Fruit fly (Drosophila melanogaster) whole organism, embryonic: Measurements from ENCODE around the gene Rbp1-like.

Source experiments
- Awh ChIP-seq: fragments of 200-800 bp; sonication (Bioruptor generic); IDR thresholded peaks from 2 replicates; pipeline ENCODE4, ENCODE4 v1.3.6; 2022; ENCODE audit warnings: missing biosample characterization, missing genetic modification characterization
- CG10209 ChIP-seq: fragments of 200-800 bp; sonication (Bioruptor generic); optimal IDR thresholded peaks from 3 replicates; lab custom pipeline; 2017; ENCODE audit warnings: missing biosample characterization, mild to moderate bottlenecking, missing genetic modification characterization, missing genetic modification reagents
- CG10462 ChIP-seq: fragments of 200-800 bp; sonication (Bioruptor generic); optimal IDR thresholded peaks from 2 replicates; lab custom pipeline; 2016; ENCODE audit warnings: missing biosample characterization, missing genetic modification characterization
- CG11085 ChIP-seq: fragments of 200-800 bp; sonication (Bioruptor generic); IDR thresholded peaks from 2 replicates; pipeline ENCODE4 v1.3.6; 2022; ENCODE audit warnings: missing biosample characterization, missing genetic modification characterization
- CG11247 ChIP-seq: fragments of 200-800 bp; sonication (Bioruptor generic); IDR thresholded peaks from 2 replicates; pipeline ENCODE4 v1.3.6; 2022; ENCODE audit warnings: missing biosample characterization, missing genetic modification characterization
- CG11456 ChIP-seq: fragments of 200-800 bp; sonication (Bioruptor generic); IDR thresholded peaks from 3 replicates; pipeline ENCODE4 v1.3.6; 2022; ENCODE audit warnings: missing biosample characterization, missing genetic modification characterization
- CG12236 ChIP-seq: fragments of 200-800 bp; sonication (Bioruptor generic); optimal IDR thresholded peaks from 2 replicates; lab custom pipeline; 2016; ENCODE audit warnings: missing biosample characterization, missing genetic modification characterization
- CG15073 ChIP-seq: fragments of 200-800 bp; sonication (Bioruptor generic); optimal IDR thresholded peaks from 2 replicates; lab custom pipeline; 2016; ENCODE audit warnings: missing biosample characterization, missing genetic modification characterization
- CG15601 ChIP-seq: fragments of 200-800 bp; sonication (Bioruptor generic); optimal IDR thresholded peaks from 3 replicates; lab custom pipeline; 2019; ENCODE audit warnings: missing biosample characterization, mild to moderate bottlenecking, missing genetic modification characterization, moderate library complexity
- CG16779 ChIP-seq: fragments of 200-800 bp; sonication (Bioruptor generic); IDR thresholded peaks from 2 replicates; pipeline ENCODE4 v1.3.6; 2022; ENCODE audit warnings: missing biosample characterization, missing genetic modification characterization
- CG16815 ChIP-seq: fragments of 200-800 bp; sonication (Bioruptor generic); optimal IDR thresholded peaks from 3 replicates; lab custom pipeline; 2017; ENCODE audit warnings: missing biosample characterization, mild to moderate bottlenecking, missing genetic modification characterization
- CG17361 ChIP-seq: fragments of 200-800 bp; sonication (Bioruptor generic); IDR thresholded peaks from 3 replicates; pipeline ENCODE4 v1.3.6; 2022; ENCODE audit warnings: missing biosample characterization, missing genetic modification characterization
- CG18011 ChIP-seq: fragments of 200-800 bp; sonication (Bioruptor generic); optimal IDR thresholded peaks from 2 replicates; lab custom pipeline; 2017; ENCODE audit warnings: missing biosample characterization, missing genetic modification characterization, mild to moderate bottlenecking, moderate library complexity, missing genotype
- CG3726 ChIP-seq: fragments of 200-800 bp; sonication (Bioruptor generic); IDR thresholded peaks from 3 replicates; pipeline ENCODE4, ENCODE4 v1.3.6; 2022; ENCODE audit warnings: missing biosample characterization, missing genetic modification characterization
- CG3838 ChIP-seq: fragments of 200-800 bp; sonication (Bioruptor generic); optimal IDR thresholded peaks from 3 replicates; lab custom pipeline; 2016; ENCODE audit warnings: missing biosample characterization, missing genetic modification characterization
- CG4730 ChIP-seq: fragments of 200-800 bp; sonication (Bioruptor generic); IDR thresholded peaks from 2 replicates; pipeline ENCODE4 v1.3.6; 2022; ENCODE audit warnings: missing biosample characterization, missing genetic modification characterization
- CG6272 ChIP-seq: fragments of 200-800 bp; sonication (Bioruptor generic); IDR thresholded peaks from 2 replicates; pipeline ENCODE4 v1.3.6; 2022; ENCODE audit warnings: missing biosample characterization, missing genetic modification characterization
- CG7556 ChIP-seq: fragments of 200-800 bp; sonication (Bioruptor generic); optimal IDR thresholded peaks from 2 replicates; lab custom pipeline; 2017; ENCODE audit warnings: missing biosample characterization, mild to moderate bottlenecking, missing genetic modification characterization
- CG7987 ChIP-seq: fragments of 200-800 bp; sonication (Bioruptor generic); optimal IDR thresholded peaks from 2 replicates; lab custom pipeline; 2018; ENCODE audit warnings: missing biosample characterization, mild to moderate bottlenecking, missing genetic modification characterization, moderate library complexity
- CG9727 ChIP-seq: fragments of 200-800 bp; sonication (Bioruptor generic); optimal IDR thresholded peaks from 3 replicates; lab custom pipeline; 2017; ENCODE audit warnings: missing biosample characterization, mild to moderate bottlenecking, missing genetic modification characterization
- CG9817 ChIP-seq: fragments of 200-800 bp; sonication (Bioruptor generic); optimal IDR thresholded peaks from 2 replicates; lab custom pipeline; 2018; ENCODE audit warnings: missing biosample characterization, mild to moderate bottlenecking, missing genetic modification characterization, moderate library complexity
- Ets97D ChIP-seq: fragments of 200-800 bp; sonication (Bioruptor generic); optimal IDR thresholded peaks from 3 replicates; lab custom pipeline; 2016; ENCODE audit warnings: missing biosample characterization, missing genetic modification characterization
- H15 ChIP-seq: fragments of 200-800 bp; sonication (Bioruptor generic); IDR thresholded peaks from 3 replicates; pipeline ENCODE4 v1.3.6; 2022; ENCODE audit warnings: missing biosample characterization, missing genetic modification characterization
- HLH54F ChIP-seq: fragments of 200-800 bp; sonication (Bioruptor generic); optimal IDR thresholded peaks from 3 replicates; lab custom pipeline; 2016; ENCODE audit warnings: missing biosample characterization, missing genetic modification characterization
- HmgD ChIP-seq: fragments of 200-800 bp; sonication (Bioruptor generic); optimal IDR thresholded peaks from 3 replicates; lab custom pipeline; 2016; ENCODE audit warnings: missing biosample characterization, missing genetic modification characterization
- Kr ChIP-seq: fragments of 200-800 bp; sonication (Bioruptor generic); optimal IDR thresholded peaks from 2 replicates; lab custom pipeline; 2017; ENCODE audit warnings: missing biosample characterization, mild to moderate bottlenecking, missing genetic modification characterization
- Lpt ChIP-seq: fragments of >200 bp; optimal IDR thresholded peaks from 2 replicates; lab custom pipeline; 2018; ENCODE audit warnings: missing biosample characterization, missing genetic modification characterization
- Myb ChIP-seq: fragments of 200-800 bp; sonication (Bioruptor generic); optimal IDR thresholded peaks from 2 replicates; lab custom pipeline; 2016; ENCODE audit warnings: missing biosample characterization, missing genetic modification characterization
- NFAT ChIP-seq: fragments of 200-800 bp; sonication (Bioruptor generic); IDR thresholded peaks from 2 replicates; pipeline ENCODE4 v1.3.6; 2022; ENCODE audit warnings: missing biosample characterization, missing genetic modification characterization
- Nf-YA ChIP-seq: fragments of 200-800 bp; sonication (Bioruptor generic); IDR thresholded peaks from 2 replicates; pipeline ENCODE4 v1.3.6; 2022; ENCODE audit warnings: missing biosample characterization, missing genetic modification characterization
- NfI ChIP-seq: fragments of 200-800 bp; sonication (Bioruptor generic); optimal IDR thresholded peaks from 3 replicates; lab custom pipeline; 2018; ENCODE audit warnings: missing biosample characterization, mild to moderate bottlenecking, missing genetic modification characterization, moderate library complexity
- Optix ChIP-seq: fragments of 200-800 bp; sonication (Bioruptor generic); IDR thresholded peaks from 3 replicates; pipeline ENCODE4 v1.3.6; 2022; ENCODE audit warnings: missing biosample characterization, missing genetic modification characterization
- Rx ChIP-seq: fragments of 200-800 bp; sonication (Bioruptor generic); IDR thresholded peaks from 2 replicates; pipeline ENCODE4 v1.3.6; 2022; ENCODE audit warnings: missing biosample characterization, missing genetic modification characterization
- Scr ChIP-seq: fragments of 200-800 bp; sonication (Bioruptor generic); IDR thresholded peaks from 2 replicates; pipeline ENCODE4 v1.3.6; 2022; ENCODE audit warnings: missing biosample characterization, missing genetic modification characterization; ENCODE audit not compliant: partially characterized antibody
- Sry-δ ChIP-seq: fragments of 200-800 bp; sonication (Bioruptor generic); optimal IDR thresholded peaks from 2 replicates; lab custom pipeline; 2016; ENCODE audit warnings: missing biosample characterization, missing genetic modification characterization
- aop ChIP-seq: fragments of 200-800 bp; sonication (Bioruptor generic); IDR thresholded peaks from 2 replicates; pipeline ENCODE4 v1.3.6; 2022; ENCODE audit warnings: missing biosample characterization, missing genetic modification characterization
- ash1 ChIP-seq: fragments of 200-800 bp; sonication (Bioruptor generic); optimal IDR thresholded peaks from 2 replicates; lab custom pipeline; 2018; ENCODE audit warnings: missing biosample characterization, mild to moderate bottlenecking, missing genetic modification characterization
- bcd ChIP-seq: fragments of 200-800 bp; sonication (Bioruptor generic); optimal IDR thresholded peaks from 2 replicates; lab custom pipeline; 2017; ENCODE audit warnings: missing biosample characterization, mild to moderate bottlenecking, missing genetic modification characterization
- bigmax ChIP-seq: fragments of 200-800 bp; sonication (Bioruptor generic); optimal IDR thresholded peaks from 2 replicates; lab custom pipeline; 2018; ENCODE audit warnings: missing biosample characterization, mild to moderate bottlenecking, missing genetic modification characterization
- corto ChIP-seq: fragments of 200-800 bp; sonication (Bioruptor generic); optimal IDR thresholded peaks from 2 replicates; lab custom pipeline; 2016; ENCODE audit warnings: missing biosample characterization, mild to moderate bottlenecking, missing genetic modification characterization, moderate library complexity
- fu2 ChIP-seq: fragments of 200-800 bp; sonication (Bioruptor generic); optimal IDR thresholded peaks from 2 replicates; lab custom pipeline; 2016; ENCODE audit warnings: missing biosample characterization, missing genetic modification characterization
- gsb-n ChIP-seq: fragments of 200-800 bp; sonication (Bioruptor generic); optimal IDR thresholded peaks from 3 replicates; lab custom pipeline; 2018; ENCODE audit warnings: missing biosample characterization, mild to moderate bottlenecking, missing genetic modification characterization
- hbn ChIP-seq: fragments of 200-800 bp; sonication (Bioruptor generic); IDR thresholded peaks from 2 replicates; pipeline ENCODE4 v1.3.6; 2022; ENCODE audit warnings: missing biosample characterization, missing genetic modification characterization; ENCODE audit not compliant: partially characterized antibody
- lbe ChIP-seq: fragments of 200-800 bp; sonication (Bioruptor generic); optimal IDR thresholded peaks from 2 replicates; lab custom pipeline; 2016; ENCODE audit warnings: missing biosample characterization, mild to moderate bottlenecking, missing genetic modification characterization
- lilli ChIP-seq: fragments of 200-800 bp; sonication (Bioruptor generic); optimal IDR thresholded peaks from 3 replicates; lab custom pipeline; 2016; ENCODE audit warnings: missing biosample characterization, missing genetic modification characterization
- ssp ChIP-seq: fragments of 200-800 bp; sonication (Bioruptor generic); IDR thresholded peaks from 2 replicates; pipeline ENCODE4 v1.3.6; 2022; ENCODE audit warnings: missing biosample characterization, missing genetic modification characterization
- tll ChIP-seq, 2 experiments: fragments of 200-800 bp in 1 of 2; fragments of >200 bp in 1 of 2; sonication (Bioruptor generic) in 1 of 2; optimal IDR thresholded peaks; 2 replicates each; lab custom pipeline; 2017 to 2019; ENCODE audit warnings: missing biosample characterization in 2 of 2, missing genetic modification characterization in 2 of 2, mild to moderate bottlenecking in 1 of 2, moderate library complexity in 1 of 2
- tna ChIP-seq: fragments of 200-800 bp; sonication (Bioruptor generic); IDR thresholded peaks from 2 replicates; pipeline ENCODE4 v1.3.6; 2022; ENCODE audit warnings: missing biosample characterization, missing genetic modification characterization; ENCODE audit not compliant: partially characterized antibody
- trem ChIP-seq: fragments of 200-800 bp; optimal IDR thresholded peaks from 3 replicates; lab custom pipeline; 2019; ENCODE audit warnings: missing biosample characterization, mild to moderate bottlenecking, missing genetic modification characterization, moderate library complexity
- vfl ChIP-seq: fragments of 200-800 bp; sonication (Bioruptor generic); optimal IDR thresholded peaks from 2 replicates; lab custom pipeline; 2016; ENCODE audit warnings: missing biosample characterization, missing genetic modification characterization
- vnd ChIP-seq: fragments of 200-800 bp; sonication (Bioruptor generic); IDR thresholded peaks from 3 replicates; pipeline ENCODE4 v1.3.6; 2022; ENCODE audit warnings: missing biosample characterization, missing genetic modification characterization; ENCODE audit not compliant: partially characterized antibody

The Rbp1-like gene

DNA sequence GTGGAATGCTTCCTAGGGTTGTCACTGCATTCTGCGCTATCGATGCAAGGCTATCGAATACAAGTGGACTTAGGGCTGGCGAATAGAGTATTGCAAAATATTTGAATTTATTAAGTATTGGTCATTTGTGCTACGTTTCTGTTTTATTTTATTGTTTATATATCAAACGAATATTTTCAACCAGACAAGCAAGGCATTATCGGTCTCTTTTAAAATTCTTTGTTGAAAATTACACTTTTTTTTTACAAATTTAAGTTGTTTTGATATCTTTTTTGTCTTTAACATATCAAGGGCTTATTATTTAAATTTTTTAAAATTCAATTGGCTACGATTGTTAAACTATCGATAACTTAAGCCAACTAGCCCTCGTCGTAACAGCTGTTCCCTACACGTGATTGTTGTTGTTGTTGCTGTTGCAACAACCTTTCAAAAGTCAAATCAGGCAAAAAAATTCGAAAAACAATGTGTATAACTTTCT, 2.7 kb upstream of the Rbp1-like start, which contains the start of the genes Ype and CG1662 (continued):
- TF ChIP-seq Scr (GFP tag; lab: Robert Waterston, UW) (peak; percentile 82), tll (GFP tag; optimal IDR thresholded peaks at IDR 0.05; lab: Kevin White, UChicago) (peak in 1 of 2 experiments; percentile 86), fu2 (GFP tag; lab: Kevin White, UChicago) (peak; percentile 54), CG7987 (GFP tag; lab: Kevin White, UChicago) (peak; percentile 24), CG10209 (GFP tag; lab: Kevin White, UChicago) (peak; percentile 75), H15 (peak; percentile 47; the same call in 1 of the 3 replicates), CG3726 (no peak), CG16779 (no peak), tna (GFP tag; lab: Robert Waterston, UW) (no peak; the same call in 1 of the 2 replicates), lilli (GFP tag; lab: Kevin White, UChicago) (peak; percentile 84), HmgD (GFP tag; lab: Kevin White, UChicago) (no peak), Ets97D (peak; percentile 63), ssp (GFP tag; lab: Robert Waterston, UW) (peak; percentile 42), Myb (peak; percentile 48), CG9817 (peak; percentile 82), HLH54F (peak; percentile 71), Lpt (GFP tag; lab: Kevin White, UChicago) (no peak), Awh (0 out of 2 replicates have a peak, but pooled peaks have one; percentile 39), NFAT (GFP tag; lab: Robert Waterston, UW) (peak; percentile 29; the same call in 1 of the 2 replicates), CG6272 (0 out of 2 replicates have a peak, but pooled peaks have one; percentile 45), CG11247 (peak; percentile 68), bcd (GFP tag; lab: Kevin White, UChicago) (peak; percentile 91), gsb-n (tag; lab: Kevin White, UChicago) (peak; percentile 24), CG18011 (GFP tag; lab: Kevin White, UChicago) (peak; percentile 15), CG15601 (tag; lab: Kevin White, UChicago) (peak; percentile 67), ash1 (GFP tag; lab: Kevin White, UChicago) (no peak), CG11085 (GFP tag; lab: Robert Waterston, UW) (peak; percentile 65), CG7556 (peak; percentile 73), vnd (GFP tag; lab: Robert Waterston, UW) (peak; percentile 74), CG10462 (GFP tag; lab: Kevin White, UChicago) (peak; percentile 24), CG15073 (GFP tag; lab: Kevin White, UChicago) (no peak), Sry-δ (peak; percentile 71), CG3838 (GFP tag; lab: Kevin White, UChicago) (peak; percentile 22), bigmax (GFP tag; lab: Kevin White, UChicago) (no peak), CG16815 (GFP tag; lab: Kevin White, UChicago) (peak; percentile 66), Optix (no peak), hbn (GFP tag; lab: Robert Waterston, UW) (peak; percentile 58), vfl (peak; percentile 63), lbe (GFP tag; lab: Kevin White, UChicago) (peak; percentile 6), CG17361 (GFP tag; lab: Robert Waterston, UW) (peak; percentile 88), Nf-YA (GFP tag; lab: Robert Waterston, UW) (no peak), Rx (peak; percentile 49), corto (GFP tag; lab: Kevin White, UChicago) (peak; percentile 11), CG4730 (peak; percentile 52), CG11456 (GFP tag; lab: Robert Waterston, UW) (peak; percentile 84), trem (tag; lab: Kevin White, UChicago) (peak; percentile 72), Kr (GFP tag; lab: Kevin White, UChicago) (no peak), CG9727 (GFP tag; lab: Kevin White, UChicago) (peak; percentile 80), aop (no peak), CG12236 (GFP tag; lab: Kevin White, UChicago) (peak; percentile 41), NfI (GFP tag; lab: Kevin White, UChicago) (peak; percentile 77)
